Worm (Caenorhabditis elegans): ENCODE results near the gene F46B3.16.

The F46B3.16 gene

DNA sequence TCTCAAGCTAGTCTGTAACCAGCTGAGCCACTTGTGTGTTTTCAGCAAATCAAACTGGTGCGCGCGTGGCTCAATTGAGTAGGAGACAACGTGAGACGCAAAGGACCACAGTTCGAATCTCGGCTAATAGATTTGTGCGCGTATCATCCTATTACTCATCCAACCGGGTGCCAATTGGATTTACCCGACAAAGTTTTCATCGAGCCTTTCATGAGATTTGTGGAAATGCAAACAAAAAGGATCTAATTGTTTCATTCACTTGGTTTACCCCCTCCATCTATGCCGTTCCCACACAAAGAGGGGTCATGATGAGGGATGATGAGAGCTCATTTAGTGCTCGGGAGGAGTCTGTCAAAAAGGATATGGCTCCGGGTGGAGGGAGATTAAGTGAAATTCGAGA, 20.7 kb downstream of the F46B3.16 start:
- no peak for TF ChIP-seq ctbp-1 (GFP tag; IDR thresholded peaks at IDR 0.05)
- TF ChIP-seq ztf-11 (tag; optimal IDR thresholded peaks at IDR 0.05) = no peak
- TF ChIP-seq ceh-62 (tag; optimal IDR thresholded peaks at IDR 0.05) = no peak
- no peak for TF ChIP-seq rbr-2 (tag; optimal IDR thresholded peaks at IDR 0.05)
- no peak for TF ChIP-seq duxl-1 (tag; optimal IDR thresholded peaks at IDR 0.05; ENCODE audit: poor library complexity)
- TF ChIP-seq D1046.2 (GFP tag; IDR thresholded peaks at IDR 0.05) = no peak
- TF ChIP-seq lin-15B (tag; optimal IDR thresholded peaks at IDR 0.05) = no peak
- no peak for TF ChIP-seq mep-1 (tag; optimal IDR thresholded peaks at IDR 0.05)
- TF ChIP-seq mxl-3 (GFP tag; optimal IDR thresholded peaks at IDR 0.05) = no peak
- no peak for TF ChIP-seq zfp-2 (tag; optimal IDR thresholded peaks at IDR 0.05)
- TF ChIP-seq unc-62 (GFP tag; optimal IDR thresholded peaks at IDR 0.05 in 1 of 2) = no peak
- TF ChIP-seq unc-62 (tag; optimal IDR thresholded peaks at IDR 0.05) = no peak
- no peak for TF ChIP-seq dmd-6 (GFP tag; IDR thresholded peaks at IDR 0.05)

DNA sequence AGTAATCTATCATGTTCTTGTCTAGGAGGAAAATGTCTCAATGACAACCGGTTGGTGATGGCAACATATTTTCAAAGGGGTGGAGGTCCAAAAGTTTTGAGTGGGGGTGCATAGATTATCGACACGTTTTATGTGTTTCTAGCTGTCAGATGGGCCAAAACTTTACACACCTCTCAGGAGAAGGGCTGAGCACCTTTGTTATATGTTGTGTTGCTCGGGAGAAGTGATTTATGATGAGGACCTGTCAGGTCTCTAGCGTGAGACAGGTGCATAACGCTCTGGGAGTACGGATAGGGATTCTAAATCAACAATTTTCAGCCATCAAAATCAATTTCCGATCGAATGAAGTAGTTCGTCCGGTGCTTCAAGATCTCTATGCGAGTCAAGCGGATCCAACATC, 22.2 kb downstream of the F46B3.16 start:
- TF ChIP-seq unc-62 (GFP tag; optimal IDR thresholded peaks at IDR 0.05 in 1 of 2) (peak in 1 of 2 experiments; percentile 35), unc-62 (tag; optimal IDR thresholded peaks at IDR 0.05) (no peak), hlh-30 (tag; optimal IDR thresholded peaks at IDR 0.05; ENCODE audit: insufficient read depth) (no peak), lin-29 (GFP tag; IDR thresholded peaks at IDR 0.05) (no peak), ztf-7 (tag; optimal IDR thresholded peaks at IDR 0.05) (no peak), unc-130 (GFP tag; optimal IDR thresholded peaks at IDR 0.05) (no peak), aly-2 (tag; optimal IDR thresholded peaks at IDR 0.05) (no peak)

ce11 chrV:20660025-20660424, 25.6 kb downstream of the F46B3.16 start, which contains the start of gene W01F3.2:
Gene W01F3.2 (plus strand): TSS chrV:20660325.
- TF ChIP-seq jun-1 (tag; optimal IDR thresholded peaks at IDR 0.05) = no peak
- TF ChIP-seq dmd-6 (GFP tag; IDR thresholded peaks at IDR 0.05) = peak; percentile 14; the same call in 1 of the 2 replicates
- peak; percentile 29 for TF ChIP-seq hlh-30 (tag; optimal IDR thresholded peaks at IDR 0.05; ENCODE audit: insufficient read depth)
- peak; percentile 21 for TF ChIP-seq hlh-11 (tag; optimal IDR thresholded peaks at IDR 0.05)
- peak; percentile 36 for TF ChIP-seq nhr-28 (tag; optimal IDR thresholded peaks at IDR 0.05)
- no peak for TF ChIP-seq nhr-111 (GFP tag; optimal IDR thresholded peaks at IDR 0.05)

- TF ChIP-seq F49E8.2 (tag; optimal IDR thresholded peaks at IDR 0.05; ENCODE audit: borderline replicate concordance) (no peak), unc-62 (GFP tag; optimal IDR thresholded peaks at IDR 0.05 in 1 of 2) (peak in 1 of 2 experiments; percentile 15), unc-62 (tag; optimal IDR thresholded peaks at IDR 0.05) (no peak)
Measured at ce11 chrV:20662474-20662873, 28.0 kb downstream of the F46B3.16 start.

DNA sequence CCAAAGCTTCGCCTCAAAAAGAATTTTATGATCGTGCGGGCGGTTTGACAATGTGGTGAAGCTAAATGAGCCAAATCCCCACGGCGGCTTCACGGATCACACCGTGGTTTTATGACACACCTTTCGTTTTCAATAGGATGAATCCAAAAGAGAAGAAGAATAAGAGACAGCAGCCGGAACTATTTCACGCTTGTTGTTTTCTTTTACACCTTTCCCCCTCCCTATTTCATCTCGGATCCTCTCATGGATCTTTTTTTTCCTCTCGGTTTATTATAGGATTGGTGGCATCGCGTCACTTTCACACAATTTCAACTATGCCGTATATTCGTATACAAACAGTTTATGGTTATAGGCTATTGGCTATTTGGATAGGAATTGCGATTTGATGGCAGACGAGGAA, 29.3 kb downstream of the F46B3.16 start:
- TF ChIP-seq nhr-237 (tag; optimal IDR thresholded peaks at IDR 0.05) (no peak), aha-1 (tag) (peak; percentile 55)

DNA sequence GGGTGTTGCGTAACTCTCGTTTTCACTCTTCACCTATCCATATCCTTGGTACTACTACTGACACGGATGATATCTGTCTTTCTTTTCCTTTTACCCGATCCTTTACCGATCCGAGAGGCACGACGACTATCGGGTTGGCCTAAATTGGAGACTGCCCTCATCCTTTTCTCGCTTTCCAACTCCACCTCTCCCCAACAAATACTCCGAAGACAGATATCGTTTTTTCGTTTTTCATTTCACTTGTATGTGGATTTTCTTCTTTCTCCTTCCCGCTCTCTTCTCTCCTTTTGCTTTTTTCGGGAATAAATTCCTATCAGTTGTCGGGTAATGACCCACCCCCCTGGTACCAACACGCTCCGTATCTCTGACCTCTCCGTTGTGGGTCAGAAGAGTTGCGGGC, 30.5 kb downstream of the F46B3.16 start:
- peak; percentile 40 for TF ChIP-seq aha-1 (tag)
- TF ChIP-seq nhr-102 (tag; optimal IDR thresholded peaks at IDR 0.05) = no peak
- TF ChIP-seq hlh-11 (tag; optimal IDR thresholded peaks at IDR 0.05) = peak; percentile 5

ce11 chrV:20666905-20667304, 32.5 kb downstream of the F46B3.16 start, which contains the start of gene mlt-11:
Gene mlt-11 (plus strand): TSS chrV:20667205.
- TF ChIP-seq aha-1 (tag) = peak; percentile 33
- no peak for TF ChIP-seq F26F4.8 (GFP tag; conservative IDR thresholded peaks at IDR 0.05)

- TF ChIP-seq zfp-3 (GFP tag; conservative IDR thresholded peaks at IDR 0.05) (no peak), madf-9 (GFP tag; conservative IDR thresholded peaks at IDR 0.05) (0 out of 2 replicates have a peak, but pooled peaks have one; percentile 9), daf-8 (GFP tag; IDR thresholded peaks at IDR 0.05) (no peak), nhr-11 (tag; optimal IDR thresholded peaks at IDR 0.05) (no peak), skn-1 (tag; optimal IDR thresholded peaks at IDR 0.05) (no peak), set-16 (GFP tag; IDR thresholded peaks at IDR 0.05) (peak; percentile 29; the same call in 1 of the 2 replicates), Y105C5A.15 (GFP tag; IDR thresholded peaks at IDR 0.05) (no peak), lim-7 (GFP tag; IDR thresholded peaks at IDR 0.05) (peak; percentile 36; the same call in 1 of the 2 replicates)
Measured at ce11 chrV:20670625-20671024, 36.2 kb downstream of the F46B3.16 start.
